Fruit fly (Drosophila melanogaster) whole organism, adult: Measurements from ENCODE around the gene CG31087.

Experiments
- CG11617 ChIP-seq: fragments of 200-800 bp; sonication (Bioruptor generic); optimal IDR thresholded peaks from 2 replicates; lab custom pipeline; 2017; ENCODE audit warnings: mild to moderate bottlenecking, missing biosample characterization, missing genetic modification reagents, missing genetic modification characterization
- CG1620 ChIP-seq: fragments of 200-800 bp; sonication (Bioruptor generic); optimal IDR thresholded peaks from 2 replicates; lab custom pipeline; 2016; ENCODE audit warnings: missing biosample characterization, missing genetic modification characterization
- CG5204 ChIP-seq: fragments of 200-800 bp; sonication (Bioruptor generic); optimal IDR thresholded peaks from 2 replicates; lab custom pipeline; 2016; ENCODE audit warnings: missing biosample characterization, missing genetic modification characterization
- Crg-1 ChIP-seq: fragments of 200-800 bp; sonication (Bioruptor generic); optimal IDR thresholded peaks from 2 replicates; lab custom pipeline; 2016; ENCODE audit warnings: missing biosample characterization, missing genetic modification characterization
- Mnt ChIP-seq: fragments of 200-800 bp; sonication (Bioruptor generic); optimal IDR thresholded peaks from 2 replicates; lab custom pipeline; 2016; ENCODE audit warnings: missing biosample characterization, mild to moderate bottlenecking, missing genetic modification characterization
- bab1 ChIP-seq: fragments of 200-800 bp; sonication (Bioruptor generic); optimal IDR thresholded peaks from 3 replicates; lab custom pipeline; 2019; ENCODE audit warnings: missing biosample characterization, mild to moderate bottlenecking, missing genetic modification characterization, moderate library complexity
- cic ChIP-seq: fragments of 200-800 bp; sonication (Bioruptor generic); optimal IDR thresholded peaks from 2 replicates; lab custom pipeline; 2017; ENCODE audit warnings: missing biosample characterization, mild to moderate bottlenecking, missing genetic modification characterization, moderate library complexity
- pad ChIP-seq: fragments of 200-800 bp; sonication (Bioruptor generic); optimal IDR thresholded peaks from 3 replicates; lab custom pipeline; 2017; ENCODE audit warnings: missing biosample characterization, missing genetic modification characterization, mild to moderate bottlenecking, moderate library complexity, missing genetic modification reagents
- tj ChIP-seq: fragments of 200-800 bp; sonication (Bioruptor generic); optimal IDR thresholded peaks from 3 replicates; lab custom pipeline; 2017; ENCODE audit warnings: missing biosample characterization, mild to moderate bottlenecking, missing genetic modification characterization, moderate library complexity

DNA sequence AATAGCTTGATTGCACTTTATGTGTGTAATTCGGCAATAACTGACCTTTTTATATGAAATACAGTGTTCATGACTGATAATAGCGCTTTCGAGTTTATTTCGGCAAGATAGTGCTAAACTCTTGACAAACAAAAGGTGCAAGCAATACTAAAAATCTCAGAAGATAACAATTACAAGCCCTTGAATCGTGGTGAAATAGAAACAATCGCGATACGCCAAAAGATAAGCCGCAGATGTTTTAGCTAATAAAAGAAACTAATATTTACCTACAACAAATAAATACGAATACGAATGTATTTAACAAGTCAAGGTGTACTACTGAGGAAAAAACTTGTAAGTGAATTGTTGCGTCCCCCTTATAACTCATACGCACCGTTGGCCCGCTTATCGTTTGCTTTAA lies 38.4 kb downstream of the CG31087 start:
- TF ChIP-seq Crg-1 (GFP tag; lab: Kevin White, UChicago): peak; percentile 11
- TF ChIP-seq bab1 (GFP tag; lab: Kevin White, UChicago): no peak
- no peak for TF ChIP-seq CG1620 (GFP tag; lab: Kevin White, UChicago)
- peak; percentile 19 for TF ChIP-seq Mnt
- no peak for TF ChIP-seq tj (GFP tag; lab: Kevin White, UChicago)
- peak; percentile 62 for TF ChIP-seq CG11617 (GFP tag; lab: Kevin White, UChicago)
- peak; percentile 97 for TF ChIP-seq cic (GFP tag; lab: Kevin White, UChicago)
- peak; percentile 34 for TF ChIP-seq CG5204 (GFP tag; lab: Kevin White, UChicago)
- TF ChIP-seq pad (GFP tag; lab: Kevin White, UChicago): peak; percentile 44
